Worm (Caenorhabditis elegans) whole organism, L1 larva: ENCODE data around the gene cfap-20.

Experiments
- mdl-1 ChIP-seq, 2 experiments: fragments of 150-350 bp; optimal IDR thresholded peaks; 2 replicates each; lab custom pipeline; 2014 to 2017; ENCODE audit warnings: missing biosample characterization in 2 of 2, missing genetic modification characterization in 2 of 2, inconsistent platforms in 1 of 2
- ztf-11 ChIP-seq, 2 experiments: sonication (generic microtip); optimal IDR thresholded peaks; 2 replicates each; lab custom pipeline; 2016 to 2017; ENCODE audit warnings: missing genetic modification characterization in 2 of 2, missing biosample characterization in 1 of 2, missing compliant biosample characterization in 1 of 2

ce11 chrIII:3502215-3502838 lies 35.0 kb downstream of the cfap-20 start, which contains the start of gene M01F1.8:
- no peak for TF ChIP-seq ztf-11 (tag; optimal IDR thresholded peaks at IDR 0.05; lab: Kevin White, UChicago)
- TF ChIP-seq mdl-1 (tag; optimal IDR thresholded peaks at IDR 0.05; lab: Kevin White, UChicago), result no peak
